Fruit fly (Drosophila melanogaster): ENCODE measurements around the gene nej.
A peak's percentile ranks its signal among the peaks of the same experiment; 100 is the strongest.

nej gene

dm6 chrX:9640690-9641149, 46.1 kb downstream of the nej start:
- TF ChIP-seq CG11762 (GFP tag; optimal IDR thresholded peaks at IDR 0.05; ENCODE audit: insufficient read depth) = peak; percentile 88
- peak; percentile 90 for TF ChIP-seq OdsH (GFP tag; optimal IDR thresholded peaks at IDR 0.05)
- peak; percentile 97 for TF ChIP-seq CG6163 (GFP tag; IDR thresholded peaks at IDR 0.05)
- peak; percentile 76 for TF ChIP-seq fd59A (GFP tag; optimal IDR thresholded peaks at IDR 0.05)
- TF ChIP-seq CG10669 (GFP tag; optimal IDR thresholded peaks at IDR 0.05) = peak; percentile 85
- peak; percentile 98 for TF ChIP-seq Eip78C (GFP tag)
- TF ChIP-seq Sox14 (GFP tag; optimal IDR thresholded peaks at IDR 0.05) = peak; percentile 84
- peak; percentile 70 to 81 for TF ChIP-seq salr (GFP tag; optimal IDR thresholded peaks at IDR 0.05)
- TF ChIP-seq pdm3 (GFP tag; optimal IDR thresholded peaks at IDR 0.05) = peak; percentile 94
- TF ChIP-seq Eip75B (GFP tag; optimal IDR thresholded peaks at IDR 0.05) = peak; percentile 92
- TF ChIP-seq CG11902 (GFP tag; optimal IDR thresholded peaks at IDR 0.05) = peak; percentile 76
- peak; percentile 89 for TF ChIP-seq dac (GFP tag; optimal IDR thresholded peaks at IDR 0.05)
- peak; percentile 82 for TF ChIP-seq CG10631 (GFP tag; optimal IDR thresholded peaks at IDR 0.05)
- peak; percentile 88 for TF ChIP-seq acj6 (GFP tag; optimal IDR thresholded peaks at IDR 0.05)
- peak; percentile 84 for TF ChIP-seq fkh (GFP tag; optimal IDR thresholded peaks at IDR 0.05)
- peak; percentile 84 for TF ChIP-seq Eip93F (GFP tag; optimal IDR thresholded peaks at IDR 0.05)
- TF ChIP-seq CG8319 (GFP tag; optimal IDR thresholded peaks at IDR 0.05) = peak; percentile 79
- TF ChIP-seq CG4318 (GFP tag; optimal IDR thresholded peaks at IDR 0.05) = peak; percentile 90
- peak; percentile 94 for TF ChIP-seq Sox102F (GFP tag; optimal IDR thresholded peaks at IDR 0.05)
- peak; percentile 93 for TF ChIP-seq CG3919 (GFP tag; optimal IDR thresholded peaks at IDR 0.05)
- peak; percentile 81 for TF ChIP-seq Sox15 (GFP tag; optimal IDR thresholded peaks at IDR 0.05)
- peak; percentile 94 for TF ChIP-seq net (GFP tag; optimal IDR thresholded peaks at IDR 0.05)
- peak; percentile 86 for TF ChIP-seq CG8632 (GFP tag; optimal IDR thresholded peaks at IDR 0.05)
- peak; percentile 94 for TF ChIP-seq svp (GFP tag)
- peak; percentile 97 for TF ChIP-seq eg (GFP tag; IDR thresholded peaks at IDR 0.05)
- TF ChIP-seq CG6808 (GFP tag; optimal IDR thresholded peaks at IDR 0.05) = peak; percentile 82
- TF ChIP-seq vri (GFP tag; optimal IDR thresholded peaks at IDR 0.05) = peak; percentile 90
- TF ChIP-seq achi (GFP tag; optimal IDR thresholded peaks at IDR 0.05) = peak; percentile 87
- peak; percentile 94 for TF ChIP-seq Lpt (GFP tag; optimal IDR thresholded peaks at IDR 0.05)
- TF ChIP-seq fd85E (GFP tag; optimal IDR thresholded peaks at IDR 0.05) = peak; percentile 62
- peak; percentile 89 for TF ChIP-seq Blimp-1 (GFP tag; optimal IDR thresholded peaks at IDR 0.05)
- TF ChIP-seq CG6854 (GFP tag; optimal IDR thresholded peaks at IDR 0.05) = peak; percentile 75
- peak; percentile 91 for TF ChIP-seq CG6792 (GFP tag; optimal IDR thresholded peaks at IDR 0.05)
- peak; percentile 87 for TF ChIP-seq dsx (GFP tag; optimal IDR thresholded peaks at IDR 0.05; ENCODE audit: poor library complexity, severe bottlenecking)
- peak; percentile 92 for TF ChIP-seq CG16779 (tag; optimal IDR thresholded peaks at IDR 0.05)
- peak; percentile 85 for TF ChIP-seq Hr39 (GFP tag; optimal IDR thresholded peaks at IDR 0.05)
- peak; percentile 67 for TF ChIP-seq spab (GFP tag; optimal IDR thresholded peaks at IDR 0.05)
- TF ChIP-seq CG11294 (GFP tag; IDR thresholded peaks at IDR 0.05) = peak; percentile 92
- TF ChIP-seq Met (GFP tag; optimal IDR thresholded peaks at IDR 0.05) = peak; percentile 92
- peak; percentile 6 for TF ChIP-seq Hr38 (GFP tag; optimal IDR thresholded peaks at IDR 0.05)
- peak; percentile 96 for TF ChIP-seq Hr4 (GFP tag; optimal IDR thresholded peaks at IDR 0.05)
- peak; percentile 90 for TF ChIP-seq Gug (GFP tag; IDR thresholded peaks at IDR 0.05)
- TF ChIP-seq CG15336 (GFP tag; IDR thresholded peaks at IDR 0.05) = peak; percentile 98
- peak; percentile 74 to 87 for TF ChIP-seq ss (GFP tag; optimal IDR thresholded peaks at IDR 0.05)
- TF ChIP-seq esn (GFP tag; optimal IDR thresholded peaks at IDR 0.05) = peak; percentile 93
- peak; percentile 96 for TF ChIP-seq CG6276 (GFP tag; optimal IDR thresholded peaks at IDR 0.05)
- TF ChIP-seq CG31627 (GFP tag; optimal IDR thresholded peaks at IDR 0.05) = peak; percentile 89
- peak; percentile 84 for TF ChIP-seq cyc (GFP tag; optimal IDR thresholded peaks at IDR 0.05)
- TF ChIP-seq Ets21C (GFP tag; optimal IDR thresholded peaks at IDR 0.05) = peak; percentile 85
- TF ChIP-seq CG8119 (GFP tag; IDR thresholded peaks at IDR 0.05) = peak; percentile 96
- peak; percentile 89 for TF ChIP-seq Smox (GFP tag; optimal IDR thresholded peaks at IDR 0.05)
- TF ChIP-seq lz (GFP tag; optimal IDR thresholded peaks at IDR 0.05) = peak; percentile 92

All from whole organism, prepupa.